Fruit fly (Drosophila melanogaster): ENCODE results near the gene CG7049.

Gene CG7049

DNA sequence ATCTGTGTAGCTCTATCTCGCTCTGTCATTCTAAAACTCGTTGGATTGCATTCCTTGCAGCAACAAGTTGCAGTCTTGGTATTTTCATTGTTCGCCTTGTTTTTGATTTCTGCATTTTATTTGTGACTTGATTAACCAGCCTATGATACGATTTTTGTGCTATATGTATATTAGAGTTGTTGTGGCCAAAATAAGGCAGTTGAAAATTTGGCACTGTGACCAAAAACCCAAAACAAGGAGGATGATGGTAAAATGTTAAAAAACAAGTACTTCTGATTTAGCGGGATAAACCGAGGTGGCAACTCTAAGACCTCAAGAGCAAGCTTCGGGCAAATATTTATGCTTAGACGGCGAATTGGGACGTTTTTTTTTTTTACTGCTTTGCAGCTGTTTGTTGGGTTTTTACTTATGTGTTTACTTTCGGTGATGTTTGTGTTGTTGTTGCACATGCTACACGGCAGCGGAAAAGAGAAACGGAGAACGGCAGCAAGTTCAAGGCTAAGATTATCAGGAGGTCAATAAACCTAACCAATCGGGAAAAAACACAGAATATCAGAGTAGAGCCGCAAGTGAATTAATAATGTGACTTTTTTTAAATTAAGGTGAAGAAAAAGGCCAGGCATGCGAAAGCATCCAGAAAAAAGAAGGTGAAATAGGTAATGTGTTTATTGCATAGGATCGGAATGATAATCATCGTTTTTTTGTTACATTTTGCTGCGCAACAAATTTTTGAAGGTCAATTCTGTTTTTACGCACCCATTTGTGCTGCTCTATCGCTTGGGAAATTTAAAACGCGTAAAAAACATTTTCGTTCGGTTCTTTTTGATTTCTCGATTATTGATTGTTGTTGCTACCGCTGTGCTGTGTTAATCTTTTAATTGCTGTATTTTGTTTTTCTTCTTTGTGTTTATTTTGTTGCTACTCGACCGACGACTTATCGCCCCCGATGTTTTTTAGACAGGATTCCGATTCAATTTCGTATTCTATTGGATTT lies 36.2 kb downstream of the CG7049 start:
- TF ChIP-seq cyc (GFP tag; optimal IDR thresholded peaks at IDR 0.05), result peak; percentile 15
- peak; percentile 76 for TF ChIP-seq Eip78C (GFP tag)
- TF ChIP-seq Hr39 (GFP tag; optimal IDR thresholded peaks at IDR 0.05), result peak; percentile 36
- peak in 1 of 2 experiments; percentile 24 for TF ChIP-seq ss (GFP tag; optimal IDR thresholded peaks at IDR 0.05)
- peak; percentile 74 for TF ChIP-seq fkh (GFP tag; optimal IDR thresholded peaks at IDR 0.05)
- peak; percentile 24 for TF ChIP-seq CG6792 (GFP tag; optimal IDR thresholded peaks at IDR 0.05)
- no peak for TF ChIP-seq Hr4 (GFP tag; optimal IDR thresholded peaks at IDR 0.05)
- no peak for TF ChIP-seq CG11762 (GFP tag; optimal IDR thresholded peaks at IDR 0.05; ENCODE audit: insufficient read depth)
- TF ChIP-seq Lpt (GFP tag; optimal IDR thresholded peaks at IDR 0.05), result no peak
- TF ChIP-seq Gug (GFP tag; IDR thresholded peaks at IDR 0.05), result no peak
- peak; percentile 26 for TF ChIP-seq Sox102F (GFP tag; optimal IDR thresholded peaks at IDR 0.05)
- peak; percentile 43 for TF ChIP-seq vri (GFP tag; optimal IDR thresholded peaks at IDR 0.05)
- TF ChIP-seq CG3919 (GFP tag; optimal IDR thresholded peaks at IDR 0.05), result peak; percentile 15
- TF ChIP-seq Eip75B (GFP tag; optimal IDR thresholded peaks at IDR 0.05), result peak; percentile 15
- TF ChIP-seq svp (GFP tag), result peak; percentile 88
- TF ChIP-seq Hr38 (GFP tag; optimal IDR thresholded peaks at IDR 0.05), result no peak
- peak; percentile 17 for TF ChIP-seq CG3032 (tag; optimal IDR thresholded peaks at IDR 0.05)
- peak; percentile 36 for TF ChIP-seq topi (GFP tag; optimal IDR thresholded peaks at IDR 0.05)
- TF ChIP-seq CG7368 (GFP tag; optimal IDR thresholded peaks at IDR 0.05), result no peak
- TF ChIP-seq esn (GFP tag; optimal IDR thresholded peaks at IDR 0.05), result peak; percentile 55
- no peak for TF ChIP-seq spab (GFP tag; optimal IDR thresholded peaks at IDR 0.05)
- TF ChIP-seq CG10631 (GFP tag; optimal IDR thresholded peaks at IDR 0.05), result peak; percentile 35
- peak; percentile 13 for TF ChIP-seq CG6808 (GFP tag; optimal IDR thresholded peaks at IDR 0.05)
- TF ChIP-seq Met (GFP tag; optimal IDR thresholded peaks at IDR 0.05), result peak; percentile 49
- peak; percentile 2 for TF ChIP-seq achi (GFP tag; optimal IDR thresholded peaks at IDR 0.05)
- TF ChIP-seq Ets96B (tag; optimal IDR thresholded peaks at IDR 0.05), result no peak
- peak; percentile 66 for TF ChIP-seq dsx (GFP tag; optimal IDR thresholded peaks at IDR 0.05; ENCODE audit: poor library complexity, severe bottlenecking)
- no peak for TF ChIP-seq salr (GFP tag; optimal IDR thresholded peaks at IDR 0.05)
- TF ChIP-seq CG6163 (GFP tag; IDR thresholded peaks at IDR 0.05), result no peak
- no peak for TF ChIP-seq CG15336 (GFP tag; IDR thresholded peaks at IDR 0.05)

- TF ChIP-seq CG4318 (GFP tag; optimal IDR thresholded peaks at IDR 0.05), result no peak
- no peak for TF ChIP-seq CG15336 (GFP tag; IDR thresholded peaks at IDR 0.05)
- peak in 1 of 2 experiments; percentile 38 for TF ChIP-seq ss (GFP tag; optimal IDR thresholded peaks at IDR 0.05)
- no peak for TF ChIP-seq net (GFP tag; optimal IDR thresholded peaks at IDR 0.05)
- peak; percentile 52 for TF ChIP-seq svp (GFP tag)
Measured at dm6 chr3L:137596-138169, 38.3 kb downstream of the CG7049 start.

dm6 chr3L:136591-137280 lies 39.3 kb downstream of the CG7049 start:
- no peak for TF ChIP-seq Eip93F (GFP tag; optimal IDR thresholded peaks at IDR 0.05)
- TF ChIP-seq CG15336 (GFP tag; IDR thresholded peaks at IDR 0.05), result no peak
- peak; percentile 18 for TF ChIP-seq CG6854 (GFP tag; optimal IDR thresholded peaks at IDR 0.05)
- TF ChIP-seq Sox102F (GFP tag; optimal IDR thresholded peaks at IDR 0.05), result no peak
- TF ChIP-seq fd59A (GFP tag; optimal IDR thresholded peaks at IDR 0.05), result no peak
- peak; percentile 47 for TF ChIP-seq svp (GFP tag)
- TF ChIP-seq CG16779 (tag; optimal IDR thresholded peaks at IDR 0.05), result no peak
- TF ChIP-seq Sox14 (GFP tag; optimal IDR thresholded peaks at IDR 0.05), result no peak
- TF ChIP-seq vri (GFP tag; optimal IDR thresholded peaks at IDR 0.05), result no peak
- no peak for TF ChIP-seq Hr38 (GFP tag; optimal IDR thresholded peaks at IDR 0.05)
- no peak for TF ChIP-seq CG8319 (GFP tag; optimal IDR thresholded peaks at IDR 0.05)
- no peak for TF ChIP-seq achi (GFP tag; optimal IDR thresholded peaks at IDR 0.05)
- TF ChIP-seq fd85E (GFP tag; optimal IDR thresholded peaks at IDR 0.05), result no peak
- no peak for TF ChIP-seq CG3919 (GFP tag; optimal IDR thresholded peaks at IDR 0.05)
- TF ChIP-seq Met (GFP tag; optimal IDR thresholded peaks at IDR 0.05), result no peak
- TF ChIP-seq CG6163 (GFP tag; IDR thresholded peaks at IDR 0.05), result 0 out of 3 replicates have a peak, but pooled peaks have one; percentile 26

Data from whole organism, prepupa.